In genomic region chr2L:19937804-19938461, dm6 we compare ENCODE assay signal across 2 fruit fly cellular contexts.
TF ChIP-seq lines count a peak whose summit lies in the region.

No protein-coding gene starts in this region.

- TF ChIP-seq CTCF in whole organism, embryonic (GFP tag; optimal IDR thresholded peaks at IDR 0.05; lab: Kevin White, UChicago) = no peak

TF ChIP-seq in whole organism, embryonic, 481 proteins besides CTCF, POLR2A, EP300 and RAD21:
- TF ChIP-seq CG3726 (GFP tag; IDR thresholded peaks at IDR 0.05; lab: Robert Waterston, UW) (peak; percentile 25; the same call in 1 of the 3 replicates), fd64A (GFP tag; optimal IDR thresholded peaks at IDR 0.05; lab: Kevin White, UChicago) (peak; percentile 31), CG17829 (tag; optimal IDR thresholded peaks at IDR 0.05; lab: Kevin White, UChicago) (no peak), CG14710 (tag; optimal IDR thresholded peaks at IDR 0.05; lab: Kevin White, UChicago) (peak; percentile 10), CG12071 (GFP tag; optimal IDR thresholded peaks at IDR 0.05; lab: Kevin White, UChicago) (peak; percentile 24), NC2α (GFP tag; optimal IDR thresholded peaks at IDR 0.05; lab: Kevin White, UChicago) (no peak), CG8388 (GFP tag; optimal IDR thresholded peaks at IDR 0.05; lab: Kevin White, UChicago) (no peak), dati (GFP tag; IDR thresholded peaks at IDR 0.05; lab: Robert Waterston, UW) (no peak), Sox100B (GFP tag; optimal IDR thresholded peaks at IDR 0.05; lab: Kevin White, UChicago) (no peak), HLHmδ (GFP tag; optimal IDR thresholded peaks at IDR 0.05; lab: Kevin White, UChicago) (peak; percentile 88), fru (optimal IDR thresholded peaks at IDR 0.05; lab: Kevin White, UChicago) (no peak), kni (GFP tag; optimal IDR thresholded peaks at IDR 0.05; lab: Kevin White, UChicago) (peak; percentile 82), ara (GFP tag; IDR thresholded peaks at IDR 0.05; lab: Robert Waterston, UW) (peak; percentile 26; the same call in 1 of the 2 replicates), Abd-B (GFP tag; optimal IDR thresholded peaks at IDR 0.05; lab: Kevin White, UChicago) (no peak), Awh (GFP tag; IDR thresholded peaks at IDR 0.05; lab: Robert Waterston, UW) (peak; percentile 80), HLH3B (GFP tag; IDR thresholded peaks at IDR 0.05; lab: Robert Waterston, UW) (0 out of 2 replicates have a peak, but pooled peaks have one; percentile 9), Xrp1 (GFP tag; IDR thresholded peaks at IDR 0.05; lab: Robert Waterston, UW) (0 out of 2 replicates have a peak, but pooled peaks have one; percentile 40), MTF-1 (GFP tag; optimal IDR thresholded peaks at IDR 0.05; lab: Kevin White, UChicago; ENCODE audit: borderline replicate concordance) (no peak), gcm (GFP tag; optimal IDR thresholded peaks at IDR 0.05; lab: Kevin White, UChicago) (peak; percentile 32), dm (GFP tag; optimal IDR thresholded peaks at IDR 0.05; lab: Kevin White, UChicago) (no peak), Med (GFP tag; lab: Kevin White, UChicago) (peak; percentile 2), vvl (GFP tag; IDR thresholded peaks at IDR 0.05; lab: Robert Waterston, UW) (peak; percentile 70; the same call in 1 of the 2 replicates), Kr (GFP tag; optimal IDR thresholded peaks at IDR 0.05; lab: Kevin White, UChicago) (peak; percentile 65), so (GFP tag; IDR thresholded peaks at IDR 0.05; lab: Robert Waterston, UW) (no peak), CG17359 (tag; optimal IDR thresholded peaks at IDR 0.05; lab: Kevin White, UChicago) (no peak), CG1233 (GFP tag; optimal IDR thresholded peaks at IDR 0.05; lab: Kevin White, UChicago) (peak; percentile 2), NFAT (GFP tag; IDR thresholded peaks at IDR 0.05; lab: Robert Waterston, UW) (no peak), Ets97D (GFP tag; optimal IDR thresholded peaks at IDR 0.05; lab: Kevin White, UChicago) (no peak), CG7357 (GFP tag; IDR thresholded peaks at IDR 0.05; lab: Robert Waterston, UW) (no peak), YL-1 (GFP tag; optimal IDR thresholded peaks at IDR 0.05; lab: Kevin White, UChicago) (no peak), twi (tag; optimal IDR thresholded peaks at IDR 0.05; lab: Kevin White, UChicago) (peak; percentile 11), ci (GFP tag; IDR thresholded peaks at IDR 0.05; lab: Robert Waterston, UW) (no peak), zen (tag; optimal IDR thresholded peaks at IDR 0.05; lab: Kevin White, UChicago) (peak; percentile 79), lov (optimal IDR thresholded peaks at IDR 0.05; lab: Kevin White, UChicago) (no peak), lov (GFP tag; IDR thresholded peaks at IDR 0.05; lab: Robert Waterston, UW) (0 out of 3 replicates have a peak, but pooled peaks have one; percentile 23), onecut (GFP tag; IDR thresholded peaks at IDR 0.05; lab: Robert Waterston, UW) (peak; percentile 37), tll (GFP tag; optimal IDR thresholded peaks at IDR 0.05; lab: Kevin White, UChicago) (peak in 1 of 2 experiments; percentile 72), D19B (GFP tag; optimal IDR thresholded peaks at IDR 0.05; lab: Kevin White, UChicago) (no peak), CG6813 (GFP tag; optimal IDR thresholded peaks at IDR 0.05; lab: Kevin White, UChicago) (peak; percentile 43), CG15696 (tag; optimal IDR thresholded peaks at IDR 0.05; lab: Kevin White, UChicago) (peak; percentile 35), CG6765 (GFP tag; optimal IDR thresholded peaks at IDR 0.05; lab: Kevin White, UChicago) (no peak)
TF ChIP-seq in whole organism, embryonic: peak in this region for 22.

TF ChIP-seq in whole organism, prepupa, 60 proteins besides CTCF, POLR2A, EP300 and RAD21:
- TF ChIP-seq fd85E (GFP tag; optimal IDR thresholded peaks at IDR 0.05; lab: Kevin White, UChicago) = no peak
- no peak for TF ChIP-seq lz (GFP tag; optimal IDR thresholded peaks at IDR 0.05; lab: Kevin White, UChicago)
- TF ChIP-seq topi (GFP tag; optimal IDR thresholded peaks at IDR 0.05; lab: Kevin White, UChicago) = no peak
- no peak for TF ChIP-seq Sox15 (GFP tag; optimal IDR thresholded peaks at IDR 0.05; lab: Kevin White, UChicago)
- no peak for TF ChIP-seq svp (GFP tag; lab: Kevin White, UChicago)
- peak; percentile 31 for TF ChIP-seq fkh (GFP tag; optimal IDR thresholded peaks at IDR 0.05; lab: Kevin White, UChicago)
- TF ChIP-seq Hr39 (GFP tag; optimal IDR thresholded peaks at IDR 0.05; lab: Kevin White, UChicago) = no peak
- TF ChIP-seq CG11294 (GFP tag; IDR thresholded peaks at IDR 0.05; lab: Robert Waterston, UW) = no peak
- no peak for TF ChIP-seq CG6792 (GFP tag; optimal IDR thresholded peaks at IDR 0.05; lab: Kevin White, UChicago)
- no peak for TF ChIP-seq CG11902 (GFP tag; optimal IDR thresholded peaks at IDR 0.05; lab: Kevin White, UChicago)
- TF ChIP-seq Eip78C (GFP tag; lab: Kevin White, UChicago) = peak; percentile 19
- no peak for TF ChIP-seq pdm3 (GFP tag; optimal IDR thresholded peaks at IDR 0.05; lab: Kevin White, UChicago)
- TF ChIP-seq CG31627 (GFP tag; optimal IDR thresholded peaks at IDR 0.05; lab: Kevin White, UChicago) = no peak
- no peak for TF ChIP-seq vri (GFP tag; optimal IDR thresholded peaks at IDR 0.05; lab: Kevin White, UChicago)
- no peak for TF ChIP-seq Blimp-1 (GFP tag; optimal IDR thresholded peaks at IDR 0.05; lab: Kevin White, UChicago)
